Fruit fly (Drosophila melanogaster): ENCODE measurements around the gene CG17328.

CG17328 gene

DNA sequence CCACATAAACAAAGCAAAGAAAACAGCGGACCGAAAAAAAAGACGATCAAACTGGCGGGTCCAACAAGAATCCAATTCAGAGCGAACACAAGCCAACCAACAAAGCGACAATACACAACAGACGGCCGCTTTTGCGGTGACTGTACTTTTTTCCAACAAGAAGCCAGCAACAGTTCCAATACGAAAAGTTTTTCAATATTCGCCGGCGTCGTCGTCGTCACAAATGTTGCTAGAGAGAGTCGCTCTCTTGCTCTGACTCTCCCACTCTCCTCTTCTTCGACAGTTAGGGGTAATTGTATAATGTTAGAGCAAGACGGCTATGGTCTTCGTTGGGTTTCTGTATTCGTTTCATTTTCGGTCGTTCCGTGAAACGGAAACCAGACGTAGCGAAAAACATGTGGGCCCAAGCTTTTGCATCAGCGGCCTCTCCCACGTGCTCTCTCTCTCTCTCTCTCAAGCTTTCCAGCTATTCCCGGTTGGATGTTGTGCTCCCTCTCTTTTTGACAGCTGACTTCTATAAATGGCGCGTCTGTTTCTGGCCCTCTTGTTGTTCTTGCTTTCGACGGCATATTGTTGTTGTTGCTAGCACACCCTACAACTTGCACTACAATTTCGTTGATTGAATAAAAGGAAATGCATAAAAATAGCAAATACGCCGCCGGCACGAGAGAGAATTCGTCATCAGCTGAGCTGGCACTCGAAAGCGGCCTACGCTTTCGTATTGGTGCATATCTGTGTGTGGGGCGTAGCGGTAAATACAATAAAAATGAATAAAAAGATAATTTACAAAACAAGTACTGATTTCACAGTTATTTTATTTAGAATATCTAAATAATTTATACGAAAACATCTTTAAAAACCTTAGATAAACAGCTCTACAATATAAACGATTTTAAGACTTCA lies 30.3 kb upstream of the CG17328 start:
- TF ChIP-seq pan (optimal IDR thresholded peaks at IDR 0.05) (no peak), usp (GFP tag; optimal IDR thresholded peaks at IDR 0.05) (no peak), psq (optimal IDR thresholded peaks at IDR 0.05) (no peak), EcR (GFP tag; optimal IDR thresholded peaks at IDR 0.05) (peak in 1 of 2 experiments; percentile 73), Dll (optimal IDR thresholded peaks at IDR 0.05) (peak; percentile 92), CG8478 (optimal IDR thresholded peaks at IDR 0.05) (no peak)

dm6 chr2L:16270667-16271485 lies 28.9 kb upstream of the CG17328 start:
- TF ChIP-seq psq (optimal IDR thresholded peaks at IDR 0.05) (no peak), usp (GFP tag; optimal IDR thresholded peaks at IDR 0.05) (no peak)

DNA sequence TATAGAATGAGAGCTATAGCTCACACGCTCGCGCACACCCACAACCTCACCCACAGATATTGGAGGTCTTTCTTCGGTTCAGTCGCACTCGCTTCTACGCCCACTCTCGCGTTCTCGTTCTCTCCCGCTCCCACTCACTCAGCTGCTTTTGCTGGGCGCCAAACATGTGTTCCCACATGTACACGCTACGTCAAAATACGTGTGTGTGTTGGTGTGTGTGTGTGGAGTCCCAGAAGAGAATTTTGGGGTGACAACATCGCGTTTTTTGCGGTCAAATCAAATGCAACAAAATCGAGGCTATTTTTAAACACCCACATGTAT lies 28.3 kb upstream of the CG17328 start:
- TF ChIP-seq usp (GFP tag; optimal IDR thresholded peaks at IDR 0.05) = no peak
- no peak for TF ChIP-seq psq (optimal IDR thresholded peaks at IDR 0.05)
- TF ChIP-seq EcR (GFP tag; optimal IDR thresholded peaks at IDR 0.05) = no peak
- TF ChIP-seq pan (optimal IDR thresholded peaks at IDR 0.05) = no peak
- no peak for TF ChIP-seq CG8478 (optimal IDR thresholded peaks at IDR 0.05)
- no peak for TF ChIP-seq Dll (optimal IDR thresholded peaks at IDR 0.05)

DNA sequence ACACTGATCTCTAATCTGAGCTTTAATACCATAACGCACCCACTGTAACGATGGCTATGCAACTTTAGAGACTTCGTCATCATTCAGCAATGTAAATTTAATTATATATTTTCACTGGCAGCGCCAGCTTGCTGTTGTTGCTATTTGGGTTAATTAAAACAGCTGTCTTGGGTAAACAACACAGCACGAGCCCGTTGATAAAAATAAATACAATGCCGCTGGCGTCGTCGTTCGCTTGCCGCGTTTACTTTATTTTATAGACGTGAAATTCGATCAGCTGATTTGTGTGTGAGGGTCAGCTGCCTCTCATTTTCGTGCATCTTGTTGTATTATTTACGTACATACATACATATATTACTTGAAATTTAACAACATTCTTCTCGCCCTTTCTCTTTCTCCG lies 27.0 kb upstream of the CG17328 start:
- TF ChIP-seq CG8478 (optimal IDR thresholded peaks at IDR 0.05) (no peak), pan (optimal IDR thresholded peaks at IDR 0.05) (no peak)

dm6 chr2L:16273439-16273838 lies 26.3 kb upstream of the CG17328 start:
- TF ChIP-seq Dll (optimal IDR thresholded peaks at IDR 0.05) (no peak), usp (GFP tag; optimal IDR thresholded peaks at IDR 0.05) (no peak), EcR (GFP tag; optimal IDR thresholded peaks at IDR 0.05) (no peak), CG8478 (optimal IDR thresholded peaks at IDR 0.05) (no peak), pan (optimal IDR thresholded peaks at IDR 0.05) (no peak), psq (optimal IDR thresholded peaks at IDR 0.05) (no peak)

DNA sequence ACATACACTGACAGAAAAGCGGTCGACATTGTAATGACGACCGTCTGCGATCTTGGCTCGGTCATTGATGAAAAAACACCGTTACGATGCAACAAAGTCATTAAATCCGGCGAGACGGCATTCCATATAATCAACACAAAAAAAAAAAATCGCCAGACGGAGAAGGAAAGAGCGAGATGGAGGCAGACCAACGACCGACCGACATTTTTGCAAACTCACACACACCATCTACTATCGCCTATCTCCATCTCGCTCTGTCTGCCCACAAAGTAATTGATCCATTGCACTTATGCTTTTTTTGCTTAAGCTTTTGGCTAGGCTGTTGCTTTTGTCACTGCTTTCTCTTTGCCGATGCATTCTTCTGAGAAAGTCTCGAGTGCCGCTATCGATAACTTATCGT lies 25.6 kb upstream of the CG17328 start:
- TF ChIP-seq psq (optimal IDR thresholded peaks at IDR 0.05) (no peak), pan (optimal IDR thresholded peaks at IDR 0.05) (no peak), EcR (GFP tag; optimal IDR thresholded peaks at IDR 0.05) (peak; percentile 21)

DNA sequence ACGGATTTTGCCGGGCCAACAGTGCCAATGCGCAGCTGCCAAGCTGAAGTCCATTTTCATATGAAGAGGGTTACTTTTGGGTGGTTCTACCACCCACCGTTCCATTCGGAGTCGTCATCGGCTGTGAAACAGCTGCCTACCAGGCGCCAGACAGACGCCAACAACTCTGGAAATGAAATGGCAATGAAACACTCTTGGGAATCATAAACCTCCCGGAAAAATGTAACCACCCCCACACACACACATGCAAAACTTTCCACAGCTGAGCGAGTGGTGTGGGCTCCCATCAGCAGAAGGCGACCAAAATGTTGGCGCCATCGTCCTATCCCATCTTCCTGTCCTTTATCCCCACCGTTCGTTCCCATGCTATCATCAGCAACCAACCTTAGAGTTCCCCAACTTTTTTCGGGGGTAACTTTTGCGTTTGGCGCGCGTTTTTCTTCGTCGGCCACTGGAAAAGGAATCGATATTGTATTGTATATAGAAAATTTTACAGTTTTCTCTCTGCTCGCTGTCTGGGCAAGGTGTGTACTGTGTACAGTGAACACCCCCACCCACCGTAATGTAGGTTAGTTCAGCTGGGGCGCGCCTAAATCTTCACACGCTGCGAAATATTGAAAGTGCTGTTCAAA lies 24.4 kb upstream of the CG17328 start:
- no peak for TF ChIP-seq usp (GFP tag; optimal IDR thresholded peaks at IDR 0.05)
- no peak for TF ChIP-seq Dll (optimal IDR thresholded peaks at IDR 0.05)
- TF ChIP-seq CG8478 (optimal IDR thresholded peaks at IDR 0.05) = no peak
- TF ChIP-seq psq (optimal IDR thresholded peaks at IDR 0.05) = no peak
- no peak for TF ChIP-seq pan (optimal IDR thresholded peaks at IDR 0.05)
- TF ChIP-seq EcR (GFP tag; optimal IDR thresholded peaks at IDR 0.05) = no peak

dm6 chr2L:16275809-16276178 lies 23.9 kb upstream of the CG17328 start:
- TF ChIP-seq EcR (GFP tag; optimal IDR thresholded peaks at IDR 0.05) (peak; percentile 53 to 57), pan (optimal IDR thresholded peaks at IDR 0.05) (no peak)

DNA sequence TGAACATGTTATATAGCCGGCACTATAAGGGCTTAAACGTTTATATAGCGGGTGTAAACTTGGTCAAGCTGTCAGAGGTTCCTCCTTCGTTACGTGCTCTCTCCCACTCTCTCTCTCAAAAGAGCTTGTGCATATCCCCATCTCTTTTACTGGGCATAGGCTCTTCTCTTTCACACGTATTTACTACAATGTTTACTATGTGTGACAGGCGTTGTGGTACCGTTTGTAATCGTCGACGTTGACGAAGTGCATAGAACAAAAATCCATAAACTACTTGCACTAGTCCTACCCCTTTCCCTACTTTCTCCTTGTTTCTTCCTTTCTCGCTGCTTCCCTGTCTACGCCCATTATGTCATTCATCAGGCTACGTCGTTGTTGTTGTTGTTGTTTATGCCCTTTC lies 22.9 kb upstream of the CG17328 start:
- TF ChIP-seq CG8478 (optimal IDR thresholded peaks at IDR 0.05) (no peak), pan (optimal IDR thresholded peaks at IDR 0.05) (no peak), psq (optimal IDR thresholded peaks at IDR 0.05) (no peak), EcR (GFP tag; optimal IDR thresholded peaks at IDR 0.05) (no peak), Dll (optimal IDR thresholded peaks at IDR 0.05) (no peak), usp (GFP tag; optimal IDR thresholded peaks at IDR 0.05) (no peak)

dm6 chr2L:16277922-16278321 lies 21.8 kb upstream of the CG17328 start:
- no peak for TF ChIP-seq pan (optimal IDR thresholded peaks at IDR 0.05)
- TF ChIP-seq Dll (optimal IDR thresholded peaks at IDR 0.05) = no peak
- no peak for TF ChIP-seq usp (GFP tag; optimal IDR thresholded peaks at IDR 0.05)
- no peak for TF ChIP-seq CG8478 (optimal IDR thresholded peaks at IDR 0.05)
- TF ChIP-seq EcR (GFP tag; optimal IDR thresholded peaks at IDR 0.05) = no peak
- TF ChIP-seq psq (optimal IDR thresholded peaks at IDR 0.05) = no peak

DNA sequence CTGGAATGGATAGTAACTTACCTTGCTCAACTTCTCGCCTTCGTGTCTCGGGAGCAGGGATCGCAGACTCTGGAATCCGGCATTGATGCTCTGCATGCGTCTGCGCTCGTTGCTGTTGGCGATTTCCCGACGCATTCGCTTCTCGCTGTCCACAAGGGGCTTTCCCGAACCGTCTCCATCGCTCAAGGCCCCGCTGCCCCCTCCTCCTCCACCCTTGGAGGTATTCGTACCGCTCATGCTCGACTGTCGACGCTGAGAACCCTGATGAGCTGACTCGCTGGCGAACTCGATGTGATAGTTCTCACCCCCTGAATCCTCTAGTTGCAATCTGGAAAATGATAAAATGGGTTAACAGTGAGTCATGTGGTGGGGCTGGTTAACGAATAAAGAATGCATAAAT lies 20.9 kb upstream of the CG17328 start:
- TF ChIP-seq pan (optimal IDR thresholded peaks at IDR 0.05) (no peak), Dll (optimal IDR thresholded peaks at IDR 0.05) (no peak), usp (GFP tag; optimal IDR thresholded peaks at IDR 0.05) (no peak), CG8478 (optimal IDR thresholded peaks at IDR 0.05) (no peak), psq (optimal IDR thresholded peaks at IDR 0.05) (no peak), EcR (GFP tag; optimal IDR thresholded peaks at IDR 0.05) (no peak)

dm6 chr2L:16279774-16280252 lies 19.9 kb upstream of the CG17328 start:
- no peak for TF ChIP-seq psq (optimal IDR thresholded peaks at IDR 0.05)
- TF ChIP-seq CG8478 (optimal IDR thresholded peaks at IDR 0.05) = no peak
- TF ChIP-seq pan (optimal IDR thresholded peaks at IDR 0.05) = no peak
- TF ChIP-seq EcR (GFP tag; optimal IDR thresholded peaks at IDR 0.05) = no peak
- no peak for TF ChIP-seq usp (GFP tag; optimal IDR thresholded peaks at IDR 0.05)
- TF ChIP-seq Dll (optimal IDR thresholded peaks at IDR 0.05) = no peak
